Worm (Caenorhabditis elegans) whole organism, L4 larva: ENCODE results near the gene W02H5.19.
"Not testable (repeated sequence)": the region's sequence is repeated elsewhere in the genome, so short reads cannot be mapped to it uniquely, and the experiment has no call there.

Experiments used
- F10B5.3 ChIP-seq: sonication (generic microtip); optimal IDR thresholded peaks from 2 replicates; lab custom pipeline; 2016; ENCODE audit warnings: mild to moderate bottlenecking, missing genetic modification characterization, missing compliant biosample characterization
- F44E2.7 ChIP-seq: fragments of 200-800 bp; sonication (Bioruptor generic); IDR thresholded peaks from 2 replicates; pipeline ENCODE4 v2.1.2; 2022; ENCODE audit warnings: missing genetic modification characterization, missing compliant biosample characterization
- F49E8.2 ChIP-seq: sonication (generic microtip); optimal IDR thresholded peaks from 2 replicates; lab custom pipeline; 2016; ENCODE audit warnings: missing compliant biosample characterization, mild to moderate bottlenecking, missing genetic modification characterization, borderline replicate concordance
- R02D3.7 ChIP-seq: fragments of 150-350 bp; sonication (generic microtip); optimal IDR thresholded peaks from 3 replicates; lab custom pipeline; 2014; ENCODE audit warnings: missing biosample characterization, missing genetic modification characterization
- T26A8.4 ChIP-seq: fragments of 200-800 bp; sonication (Bioruptor generic); IDR thresholded peaks from 2 replicates; pipeline ENCODE4 v1.3.6; 2022; ENCODE audit warnings: missing genetic modification characterization, missing compliant biosample characterization
- Y48G9A.11 ChIP-seq: fragments of 200-800 bp; sonication (Bioruptor generic); IDR thresholded peaks from 2 replicates; pipeline ENCODE4 v1.3.6; 2022; ENCODE audit warnings: missing genetic modification reagents, missing genetic modification characterization, missing compliant biosample characterization
- Y5F2A.4 ChIP-seq: fragments of 200-800 bp; sonication (Bioruptor generic); optimal IDR thresholded peaks from 2 replicates; lab custom pipeline; 2018; ENCODE audit warnings: mild to moderate bottlenecking, missing genetic modification characterization, missing compliant biosample characterization
- arid-1 ChIP-seq: fragments of 200-800 bp; sonication (Bioruptor generic); conservative IDR thresholded peaks from 2 replicates; pipeline ENCODE4 v1.3.6; 2022; ENCODE audit warnings: missing genetic modification reagents, missing genetic modification characterization, missing compliant biosample characterization
- ceh-44 ChIP-seq: fragments of 200-800 bp; sonication (Bioruptor generic); IDR thresholded peaks from 2 replicates; pipeline ENCODE4 v1.3.6; 2022; ENCODE audit warnings: missing genetic modification reagents, missing genetic modification characterization, missing compliant biosample characterization
- ces-1 ChIP-seq: fragments of 150-350 bp; sonication (generic microtip); optimal IDR thresholded peaks from 4 replicates; lab custom pipeline; 2014; ENCODE audit warnings: missing biosample characterization, missing genetic modification reagents, missing genetic modification characterization
- ctbp-1 ChIP-seq: fragments of 200-800 bp; sonication (Bioruptor generic); IDR thresholded peaks from 2 replicates; pipeline ENCODE4 v1.3.6; 2022; ENCODE audit warnings: missing genetic modification reagents, missing genetic modification characterization, missing compliant biosample characterization
- daf-16 ChIP-seq, 3 experiments: sonication (generic microtip); optimal IDR thresholded peaks; 2 replicates each; lab custom pipeline; 2016 to 2017; ENCODE audit warnings: missing genetic modification characterization in 3 of 3, missing genetic modification reagents in 3 of 3, mild to moderate bottlenecking in 2 of 3, missing compliant biosample characterization in 2 of 3, missing biosample characterization in 1 of 3, moderate library complexity in 1 of 3
- dmd-6 ChIP-seq: fragments of 200-800 bp; sonication (Bioruptor generic); IDR thresholded peaks from 2 replicates; pipeline ENCODE4 v1.3.6; 2022; ENCODE audit warnings: missing genetic modification reagents, missing genetic modification characterization, missing compliant biosample characterization
- dmd-8 ChIP-seq: fragments of 200-800 bp; sonication (Bioruptor generic); IDR thresholded peaks from 2 replicates; pipeline ENCODE4 v1.3.6; 2022; ENCODE audit warnings: missing genetic modification characterization, missing compliant biosample characterization
- egl-27 ChIP-seq: sonication (generic microtip); optimal IDR thresholded peaks from 3 replicates; lab custom pipeline; 2017; ENCODE audit warnings: missing biosample characterization, missing genetic modification reagents, missing genetic modification characterization
- egl-43 ChIP-seq: fragments of 200-800 bp; sonication (Bioruptor generic); IDR thresholded peaks from 2 replicates; pipeline ENCODE4 v1.3.6; 2022; ENCODE audit warnings: missing genetic modification reagents, missing genetic modification characterization, missing compliant biosample characterization
- fkh-10 ChIP-seq: fragments of 150-350 bp; optimal IDR thresholded peaks from 2 replicates; lab custom pipeline; 2014; ENCODE audit warnings: missing biosample characterization, missing genetic modification reagents, missing genetic modification characterization
- fos-1 ChIP-seq: fragments of 150-350 bp; optimal IDR thresholded peaks from 2 replicates; lab custom pipeline; 2014; ENCODE audit warnings: missing biosample characterization, missing genetic modification characterization
- hlh-11 ChIP-seq: fragments of 200-800 bp; sonication (Bioruptor generic); optimal IDR thresholded peaks from 2 replicates; lab custom pipeline; 2018; ENCODE audit warnings: mild to moderate bottlenecking, missing genetic modification characterization, missing compliant biosample characterization
- hmg-1.1 ChIP-seq: fragments of 200-800 bp; sonication (Bioruptor generic); IDR thresholded peaks from 2 replicates; pipeline ENCODE4 v1.3.6; 2022; ENCODE audit warnings: missing genetic modification reagents, missing genetic modification characterization, missing compliant biosample characterization
- lim-7 ChIP-seq: fragments of 200-800 bp; sonication (Bioruptor generic); IDR thresholded peaks from 2 replicates; pipeline ENCODE4 v1.3.6; 2022; ENCODE audit warnings: missing genetic modification characterization, missing compliant biosample characterization
- lin-1 ChIP-seq: fragments of 200-800 bp; sonication (Bioruptor generic); IDR thresholded peaks from 2 replicates; pipeline ENCODE4 v1.3.6; 2022; ENCODE audit warnings: missing genetic modification reagents, missing genetic modification characterization, missing compliant biosample characterization
- lin-15B ChIP-seq: fragments of 150-350 bp; sonication (generic microtip); optimal IDR thresholded peaks from 3 replicates; lab custom pipeline; 2014; ENCODE audit warnings: missing biosample characterization, missing genetic modification characterization
- lir-3 ChIP-seq: sonication (generic microtip); optimal IDR thresholded peaks from 2 replicates; lab custom pipeline; 2016; ENCODE audit warnings: mild to moderate bottlenecking, missing genetic modification characterization, missing compliant biosample characterization
- lsy-2 ChIP-seq, 2 experiments: fragments of 150-350 bp in 1 of 2; sonication (generic microtip) in 1 of 2; optimal IDR thresholded peaks; 2 replicates each; lab custom pipeline; 2014 to 2017; ENCODE audit warnings: missing biosample characterization in 2 of 2, missing genetic modification characterization in 2 of 2
- madf-5 ChIP-seq, 2 experiments: fragments of 200-800 bp; sonication (Bioruptor generic); IDR thresholded peaks; 2 replicates each; pipeline ENCODE4 v1.3.6; 2022; ENCODE audit warnings: missing compliant biosample characterization in 2 of 2, missing genetic modification characterization in 2 of 2
- mdl-1 ChIP-seq, 2 experiments: fragments of 150-350 bp in 1 of 2; sonication (generic microtip) in 1 of 2; optimal IDR thresholded peaks; 2 replicates each; lab custom pipeline; 2014 to 2017; ENCODE audit warnings: missing biosample characterization in 2 of 2, missing genetic modification characterization in 2 of 2
- mxl-2 ChIP-seq: fragments of 200-800 bp; sonication (Bioruptor generic); conservative IDR thresholded peaks from 2 replicates; pipeline ENCODE4 v1.3.6; 2022; ENCODE audit warnings: missing genetic modification reagents, missing genetic modification characterization, missing compliant biosample characterization
- mxl-3 ChIP-seq: fragments of 200-800 bp; sonication (Bioruptor generic); optimal IDR thresholded peaks from 2 replicates; lab custom pipeline; 2018; ENCODE audit warnings: mild to moderate bottlenecking, missing genetic modification characterization, missing compliant biosample characterization
- nhr-10 ChIP-seq: fragments of 150-350 bp; optimal IDR thresholded peaks from 2 replicates; lab custom pipeline; 2014; ENCODE audit warnings: missing biosample characterization, missing genetic modification characterization
- nhr-111 ChIP-seq: fragments of 200-800 bp; sonication (Bioruptor generic); optimal IDR thresholded peaks from 2 replicates; lab custom pipeline; 2018; ENCODE audit warnings: mild to moderate bottlenecking, missing genetic modification characterization, missing compliant biosample characterization
- nhr-42 ChIP-seq: fragments of 200-800 bp; sonication (Bioruptor generic); IDR thresholded peaks from 2 replicates; pipeline ENCODE4 v1.3.6; 2022; ENCODE audit warnings: missing genetic modification characterization, missing compliant biosample characterization
- nhr-6 ChIP-seq: fragments of 150-350 bp; optimal IDR thresholded peaks from 2 replicates; lab custom pipeline; 2014; ENCODE audit warnings: missing biosample characterization, missing genetic modification characterization
- sdz-12 ChIP-seq: fragments of 200-800 bp; sonication (Bioruptor generic); optimal IDR thresholded peaks from 2 replicates; lab custom pipeline; 2018; ENCODE audit warnings: mild to moderate bottlenecking, missing genetic modification characterization, missing compliant biosample characterization
- set-16 ChIP-seq: fragments of 200-800 bp; sonication (Bioruptor generic); IDR thresholded peaks from 2 replicates; pipeline ENCODE4 v1.3.6; 2022; ENCODE audit warnings: missing genetic modification reagents, missing genetic modification characterization, missing compliant biosample characterization
- skn-1 ChIP-seq: fragments of 150-350 bp; optimal IDR thresholded peaks from 2 replicates; lab custom pipeline; 2014; ENCODE audit warnings: missing biosample characterization, missing genetic modification characterization
- snpc-1.2 ChIP-seq: fragments of 200-800 bp; sonication (Bioruptor generic); IDR thresholded peaks from 2 replicates; pipeline ENCODE4 v1.3.6; 2022; ENCODE audit warnings: missing genetic modification reagents, missing genetic modification characterization, missing compliant biosample characterization
- snpc-4 ChIP-seq: fragments of 150-350 bp; optimal IDR thresholded peaks from 2 replicates; lab custom pipeline; 2014; ENCODE audit warnings: missing biosample characterization, missing genetic modification characterization
- spr-3 ChIP-seq: fragments of 200-800 bp; sonication (Bioruptor generic); optimal IDR thresholded peaks from 2 replicates; lab custom pipeline; 2018; ENCODE audit warnings: mild to moderate bottlenecking, missing genetic modification characterization, missing compliant biosample characterization
- unc-62 ChIP-seq, 3 experiments: fragments of 150-350 bp in 1 of 3; sonication (generic microtip); optimal IDR thresholded peaks in 2 of 3; peaks in 1 of 3; 1 replicate in 1 of 3; 2 replicates in 2 of 3; lab custom pipeline; 2014 to 2017; ENCODE audit warnings: missing biosample characterization in 3 of 3, missing genetic modification characterization in 3 of 3, missing genetic modification reagents in 3 of 3, missing genotype in 1 of 3
- zfp-3 ChIP-seq: fragments of 200-800 bp; sonication (Bioruptor generic); conservative IDR thresholded peaks from 2 replicates; pipeline ENCODE4 v1.3.6; 2022; ENCODE audit warnings: missing genetic modification reagents, missing genetic modification characterization, missing compliant biosample characterization
- zip-2 ChIP-seq: fragments of 150-350 bp; optimal IDR thresholded peaks from 2 replicates; lab custom pipeline; 2014; ENCODE audit warnings: missing biosample characterization, missing genetic modification characterization

W02H5.19 gene

ce11 chrV:2592173-2592676, 46.5 kb upstream of the W02H5.19 start, which contains the start of gene irg-3 (continued):
- TF ChIP-seq sdz-12 (GFP tag; lab: Kevin White, UChicago) (no peak), mxl-3 (no peak), ces-1 (no peak), egl-27 (no peak), dmd-6 (GFP tag; lab: Robert Waterston, UW) (peak; percentile 65), snpc-4 (tag; lab: Kevin White, UChicago) (no peak), ctbp-1 (no peak), ceh-44 (GFP tag; lab: Robert Waterston, UW) (no peak), F10B5.3 (no peak), hlh-11 (peak; percentile 10), mxl-2 (GFP tag; lab: Robert Waterston, UW) (no peak), fkh-10 (GFP tag; lab: Kevin White, UChicago) (no peak), lir-3 (tag; lab: Kevin White, UChicago) (no peak), arid-1 (GFP tag; lab: Robert Waterston, UW) (no peak), skn-1 (tag; lab: Kevin White, UChicago) (no peak)

ce11 chrV:2595720-2596119, 43.0 kb upstream of the W02H5.19 start:
- TF ChIP-seq mxl-3 (no peak), nhr-42 (no peak), madf-5 (GFP tag; IDR thresholded peaks at IDR 0.05; lab: Robert Waterston, UW) (no peak), lin-1 (GFP tag; lab: Robert Waterston, UW) (no peak), F44E2.7 (GFP tag; lab: Robert Waterston, UW) (0 out of 2 replicates have a peak, but pooled peaks have one; percentile 47), F49E8.2 (tag; lab: Kevin White, UChicago) (no peak), skn-1 (tag; lab: Kevin White, UChicago) (no peak), set-16 (GFP tag; lab: Robert Waterston, UW) (no peak), unc-62 (GFP tag; optimal IDR thresholded peaks at IDR 0.05 in 1 of 2; lab: Kevin White, UChicago) (peak in 1 of 2 experiments; percentile 2), unc-62 (tag; optimal IDR thresholded peaks at IDR 0.05; lab: Kevin White, UChicago) (no peak), zip-2 (tag; lab: Kevin White, UChicago) (no peak), hmg-1.1 (GFP tag; lab: Robert Waterston, UW) (no peak), mdl-1 (tag; optimal IDR thresholded peaks at IDR 0.05; lab: Kevin White, UChicago) (no peak), R02D3.7 (tag; lab: Kevin White, UChicago) (no peak), snpc-1.2 (GFP tag; lab: Robert Waterston, UW) (0 out of 2 replicates have a peak, but pooled peaks have one; percentile 20), lin-15B (tag; lab: Kevin White, UChicago) (no peak), T26A8.4 (no peak), lsy-2 (tag; optimal IDR thresholded peaks at IDR 0.05; lab: Kevin White, UChicago) (no peak), snpc-4 (tag; lab: Kevin White, UChicago) (no peak)

- TF ChIP-seq spr-3 (GFP tag; lab: Kevin White, UChicago); daf-16 (GFP tag; optimal IDR thresholded peaks at IDR 0.05; lab: Kevin White, UChicago); daf-16 (tag; optimal IDR thresholded peaks at IDR 0.05; lab: Kevin White, UChicago); nhr-10: not testable (repeated sequence)
- TF ChIP-seq, all 104 proteins: peak for 0; not testable (repeated sequence) for 104
Observed at ce11 chrV:2598830-2599229, 39.9 kb upstream of the W02H5.19 start, which contains the start of gene F53E10.5. Gene F53E10.5 (minus strand): TSS chrV:2598930.

- TF ChIP-seq lim-7 (GFP tag; lab: Robert Waterston, UW) (no peak; the same call in 1 of the 2 replicates), F49E8.2 (tag; lab: Kevin White, UChicago) (no peak), sdz-12 (GFP tag; lab: Kevin White, UChicago) (no peak), snpc-1.2 (GFP tag; lab: Robert Waterston, UW) (peak; percentile 63), nhr-111 (GFP tag; lab: Kevin White, UChicago) (no peak), mxl-3 (peak; percentile 8), egl-27 (no peak), spr-3 (GFP tag; lab: Kevin White, UChicago) (no peak), Y48G9A.11 (GFP tag; lab: Robert Waterston, UW) (peak; percentile 79), dmd-8 (0 out of 2 replicates have a peak, but pooled peaks have one; percentile 33), hlh-11 (peak; percentile 72), nhr-6 (peak; percentile 27), nhr-42 (peak; percentile 92), fkh-10 (GFP tag; lab: Kevin White, UChicago) (peak; percentile 39), zfp-3 (GFP tag; lab: Robert Waterston, UW) (peak; percentile 89), T26A8.4 (peak; percentile 88), Y5F2A.4 (GFP tag; lab: Kevin White, UChicago) (no peak), skn-1 (tag; lab: Kevin White, UChicago) (no peak), egl-43 (peak; percentile 86), fos-1 (no peak), zip-2 (tag; lab: Kevin White, UChicago) (no peak), ctbp-1 (peak; percentile 85), mdl-1 (tag; optimal IDR thresholded peaks at IDR 0.05; lab: Kevin White, UChicago) (no peak)
Observed at ce11 chrV:2600543-2600942, 38.1 kb upstream of the W02H5.19 start.
